Worm (Caenorhabditis elegans) whole organism, midembryonic: ENCODE measurements around the gene toe-1.

ENCODE experiments used
- T22C8.4 ChIP-seq: fragments of 200-800 bp; sonication (Bioruptor generic); IDR thresholded peaks from 2 replicates; pipeline ENCODE4 v1.3.6; 2022; ENCODE audit warnings: missing genetic modification characterization, missing compliant biosample characterization
- cog-1 ChIP-seq: sonication (generic microtip); optimal IDR thresholded peaks from 2 replicates; lab custom pipeline; 2016; ENCODE audit warnings: missing genetic modification characterization, missing compliant biosample characterization
- flt-1 ChIP-seq: fragments of 200-800 bp; sonication (Bioruptor generic); IDR thresholded peaks from 2 replicates; pipeline ENCODE4 v1.3.6; 2022; ENCODE audit warnings: missing genetic modification characterization, missing compliant biosample characterization
- klf-2 ChIP-seq: fragments of 200-800 bp; sonication (Bioruptor generic); conservative IDR thresholded peaks from 2 replicates; pipeline ENCODE4 v1.3.6; 2022; ENCODE audit warnings: missing genetic modification reagents, missing genetic modification characterization, missing compliant biosample characterization
- med-1 ChIP-seq: sonication (generic microtip); optimal IDR thresholded peaks from 2 replicates; lab custom pipeline; 2017; ENCODE audit warnings: missing genetic modification characterization, mild to moderate bottlenecking, missing compliant biosample characterization, antibody characterized with exemption, missing genetic modification reagents; ENCODE audit not compliant: insufficient read depth
- ref-1 ChIP-seq: fragments of 200-800 bp; sonication (Bioruptor generic); conservative IDR thresholded peaks from 2 replicates; pipeline ENCODE4 v1.3.6; 2022; ENCODE audit warnings: missing genetic modification reagents, missing genetic modification characterization, missing compliant biosample characterization
- tab-1 ChIP-seq: fragments of 200-800 bp; sonication (Bioruptor generic); IDR thresholded peaks from 2 replicates; pipeline ENCODE4 v1.3.6; 2022; ENCODE audit warnings: missing genetic modification characterization, missing compliant biosample characterization
- ztf-23 ChIP-seq: fragments of 200-800 bp; sonication (Bioruptor generic); IDR thresholded peaks from 2 replicates; pipeline ENCODE4 v1.3.6; 2022; ENCODE audit warnings: missing genetic modification reagents, missing genetic modification characterization, missing compliant biosample characterization
- ztf-29 ChIP-seq: fragments of 200-800 bp; sonication (Bioruptor generic); IDR thresholded peaks from 2 replicates; pipeline ENCODE4 v1.3.6; 2022; ENCODE audit warnings: missing genetic modification reagents, missing genetic modification characterization, missing compliant biosample characterization

toe-1 gene

DNA sequence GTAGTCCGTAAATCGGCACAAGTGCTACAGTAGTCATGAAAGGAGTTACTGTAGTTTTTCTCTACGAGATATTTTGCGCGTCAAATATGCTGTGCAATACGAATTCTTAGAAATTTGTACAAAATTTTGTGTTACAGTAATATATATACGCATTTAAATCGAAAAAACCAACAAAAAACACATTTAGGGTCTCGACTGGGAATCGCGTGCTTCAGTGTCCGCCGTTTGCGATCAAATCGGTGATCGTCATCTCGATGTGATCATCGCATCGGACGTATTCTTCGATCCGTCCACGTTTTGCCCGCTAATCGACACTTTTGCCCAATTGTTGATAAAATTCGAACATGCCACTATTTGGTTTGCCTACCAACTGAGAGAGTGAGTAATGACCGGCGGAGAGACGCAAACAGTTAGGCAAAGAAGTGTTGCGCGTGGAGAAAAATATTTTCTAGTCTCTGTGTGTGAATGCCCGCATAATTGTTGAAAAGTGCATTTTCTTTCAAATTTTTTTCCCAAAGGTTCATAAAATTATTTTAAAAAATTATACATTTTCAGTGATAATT is 44.0 kb downstream of the toe-1 start:
- TF ChIP-seq klf-2 = no peak
- no peak for TF ChIP-seq ztf-23 (GFP tag; lab: Robert Waterston, UW)
- no peak for TF ChIP-seq ref-1 (GFP tag; lab: Robert Waterston, UW)
- TF ChIP-seq cog-1 (tag; lab: Kevin White, UChicago) = no peak

DNA sequence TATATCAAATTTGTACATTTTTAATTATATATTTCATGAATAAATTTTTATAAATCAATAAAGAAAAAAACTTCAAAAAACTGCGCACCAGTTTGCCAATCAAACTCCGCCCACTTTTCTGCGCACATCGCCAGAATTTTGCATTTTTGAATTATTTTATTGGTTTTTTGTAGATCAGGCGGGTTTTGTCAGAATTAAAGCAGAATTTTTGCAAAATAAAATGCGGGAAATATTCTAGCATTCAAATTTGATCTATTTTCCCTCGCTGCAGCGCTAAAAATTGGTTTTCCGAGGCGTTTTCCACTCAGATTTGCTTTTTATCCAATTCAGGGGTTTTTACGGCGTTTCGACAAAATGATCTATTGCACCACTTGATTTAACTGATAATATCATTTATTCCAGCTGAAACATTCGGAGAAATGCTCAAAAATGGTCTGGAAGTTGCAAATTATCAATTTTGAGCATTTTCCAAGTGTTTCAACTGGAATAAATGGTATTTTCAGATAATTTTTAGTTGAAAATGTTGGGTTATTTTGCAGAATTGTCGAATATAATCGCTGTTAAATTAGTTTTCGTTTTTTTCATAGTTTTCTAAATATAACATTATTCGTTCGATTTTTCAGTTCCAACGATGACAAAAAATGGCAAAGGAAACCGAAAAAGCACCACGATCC is 46.1 kb downstream of the toe-1 start, which contains the start of gene W06B4.1:
Gene W06B4.1 (plus strand): TSS at position 624 of the 674 bp plus-strand sequence.
- TF ChIP-seq med-1 (GFP tag; lab: Kevin White, UChicago) (no peak), T22C8.4 (no peak), cog-1 (tag; lab: Kevin White, UChicago) (no peak), klf-2 (no peak), tab-1 (GFP tag; lab: Robert Waterston, UW) (no peak), ref-1 (GFP tag; lab: Robert Waterston, UW) (no peak), flt-1 (no peak), ztf-29 (GFP tag; lab: Robert Waterston, UW) (no peak), ztf-23 (GFP tag; lab: Robert Waterston, UW) (no peak)

DNA sequence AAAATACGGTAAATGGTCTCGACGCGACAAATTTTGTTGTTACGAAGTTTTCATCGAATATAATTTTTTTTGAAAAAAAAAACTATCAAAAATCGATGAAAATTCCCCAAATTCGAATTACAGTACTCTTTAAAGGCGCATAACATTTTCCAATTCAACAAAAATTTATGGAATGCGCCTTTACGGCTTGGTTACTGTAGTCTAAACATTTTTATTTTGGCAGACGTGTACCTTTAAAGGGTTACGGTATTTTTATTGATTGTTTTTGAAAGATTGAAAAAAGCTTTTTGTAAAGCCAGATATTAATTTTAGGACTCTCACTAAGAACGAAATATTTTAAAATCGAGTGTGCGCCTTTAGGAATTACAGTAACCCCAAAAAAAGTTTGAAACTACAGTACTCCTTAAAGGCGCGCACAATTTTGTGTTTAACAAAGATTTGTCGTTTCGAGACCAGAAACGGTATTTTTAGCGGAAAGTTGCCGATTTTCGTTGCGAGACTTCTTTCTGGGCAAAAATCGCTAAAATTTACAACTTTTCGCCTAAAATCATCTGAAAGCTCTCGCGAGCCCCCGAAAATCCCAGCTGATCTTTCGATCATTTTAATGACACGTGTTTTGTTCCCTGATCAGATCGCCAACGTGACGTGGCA is 49.2 kb downstream of the toe-1 start:
- no peak for TF ChIP-seq cog-1 (tag; lab: Kevin White, UChicago)
- no peak for TF ChIP-seq med-1 (GFP tag; lab: Kevin White, UChicago)

DNA sequence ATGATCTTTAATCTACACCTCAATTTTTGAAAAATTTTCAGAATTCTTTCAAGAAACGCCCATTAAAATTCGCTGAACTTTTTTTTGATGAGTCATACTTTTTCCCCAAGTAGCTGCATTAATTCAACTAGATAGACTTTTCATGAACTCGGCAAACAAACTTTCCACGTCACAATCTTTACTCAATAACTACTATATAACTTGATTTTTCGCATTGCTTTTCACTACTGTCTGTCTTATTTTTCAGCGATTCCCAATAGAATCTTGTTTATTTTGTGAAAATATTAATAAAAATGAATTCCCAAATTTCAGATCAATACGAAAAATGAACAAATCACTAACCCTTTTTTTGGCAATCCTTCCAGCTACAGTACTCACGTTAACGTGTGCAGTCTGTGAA is 53.3 kb downstream of the toe-1 start, which contains the start of gene T05C1.1:
Gene T05C1.1 (plus strand): TSS at position 301 of the 400 bp plus-strand sequence.
- TF ChIP-seq klf-2 = no peak
- no peak for TF ChIP-seq ref-1 (GFP tag; lab: Robert Waterston, UW)
- no peak for TF ChIP-seq T22C8.4
- TF ChIP-seq ztf-29 (GFP tag; lab: Robert Waterston, UW) = no peak
- no peak for TF ChIP-seq tab-1 (GFP tag; lab: Robert Waterston, UW)
- no peak for TF ChIP-seq med-1 (GFP tag; lab: Kevin White, UChicago)
- no peak for TF ChIP-seq ztf-23 (GFP tag; lab: Robert Waterston, UW)
- TF ChIP-seq flt-1 = no peak
- TF ChIP-seq cog-1 (tag; lab: Kevin White, UChicago) = no peak

DNA sequence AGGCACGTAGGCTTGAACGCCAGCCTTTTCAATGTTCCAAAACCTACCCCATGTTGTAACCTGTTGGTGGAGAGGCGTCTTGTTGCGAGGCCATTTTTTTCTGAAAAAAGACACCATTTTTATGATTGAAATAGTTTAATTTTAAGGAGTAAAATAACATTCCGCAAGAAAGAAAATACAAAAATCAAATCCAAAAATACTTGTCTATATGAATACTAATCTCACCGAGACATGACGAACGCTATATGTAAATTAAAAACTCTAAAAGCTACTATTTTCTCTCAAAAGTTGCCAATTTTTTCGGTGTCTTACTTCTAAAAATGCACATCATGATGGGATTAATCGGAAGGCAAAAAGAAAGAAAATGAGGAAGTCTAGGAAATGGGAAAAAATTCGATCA is 57.1 kb downstream of the toe-1 start, which contains the start of gene T05C1.2:
Gene T05C1.2 (minus strand): TSS at position 101 of the 400 bp plus-strand sequence.
- TF ChIP-seq ztf-29 (GFP tag; lab: Robert Waterston, UW) (no peak), ref-1 (GFP tag; lab: Robert Waterston, UW) (no peak), tab-1 (GFP tag; lab: Robert Waterston, UW) (no peak), T22C8.4 (no peak), med-1 (GFP tag; lab: Kevin White, UChicago) (no peak), cog-1 (tag; lab: Kevin White, UChicago) (no peak), ztf-23 (GFP tag; lab: Robert Waterston, UW) (no peak), flt-1 (no peak), klf-2 (no peak)
